Worm (Caenorhabditis elegans) whole organism, late embryonic: ENCODE data around the gene Y71H2AL.2.

Experiments
- F13H6.1 ChIP-seq: sonication (generic microtip); optimal IDR thresholded peaks from 2 replicates; lab custom pipeline; 2016; ENCODE audit warnings: missing genetic modification characterization, missing compliant biosample characterization
- K02D7.2 ChIP-seq: sonication (generic microtip); optimal IDR thresholded peaks from 2 replicates; lab custom pipeline; 2017; ENCODE audit warnings: mild to moderate bottlenecking, missing genetic modification characterization, missing compliant biosample characterization
- K09A11.1 ChIP-seq: sonication (generic microtip); optimal IDR thresholded peaks from 2 replicates; lab custom pipeline; 2017; ENCODE audit warnings: antibody characterized with exemption, mild to moderate bottlenecking, missing genetic modification characterization, missing compliant biosample characterization; ENCODE audit not compliant: insufficient read depth
- Y22D7AL.16 ChIP-seq: sonication (generic microtip); optimal IDR thresholded peaks from 2 replicates; lab custom pipeline; 2016; ENCODE audit warnings: missing genetic modification characterization, missing compliant biosample characterization
- ama-1 ChIP-seq: fragments of 150-350 bp; optimal IDR thresholded peaks from 2 replicates; lab custom pipeline; 2014
- ceh-2 ChIP-seq: sonication (generic microtip); optimal IDR thresholded peaks from 2 replicates; lab custom pipeline; 2016; ENCODE audit warnings: missing genotype, missing genetic modification characterization, missing compliant biosample characterization
- ceh-22 ChIP-seq: sonication (generic microtip); optimal IDR thresholded peaks from 2 replicates; lab custom pipeline; 2017; ENCODE audit warnings: missing biosample characterization, missing genetic modification characterization
- ceh-24 ChIP-seq: sonication (generic microtip); optimal IDR thresholded peaks from 2 replicates; lab custom pipeline; 2016; ENCODE audit warnings: mild to moderate bottlenecking, missing genetic modification characterization, missing compliant biosample characterization
- ceh-30 ChIP-seq: fragments of 150-350 bp; optimal IDR thresholded peaks from 2 replicates; lab custom pipeline; 2014; ENCODE audit warnings: missing biosample characterization, missing genetic modification characterization
- ceh-6 ChIP-seq: fragments of 200-800 bp; sonication (Bioruptor generic); optimal IDR thresholded peaks from 2 replicates; lab custom pipeline; 2018; ENCODE audit warnings: mild to moderate bottlenecking, missing genetic modification characterization, missing compliant biosample characterization
- dve-1 ChIP-seq: sonication (generic microtip); optimal IDR thresholded peaks from 2 replicates; lab custom pipeline; 2017; ENCODE audit warnings: antibody characterized with exemption, mild to moderate bottlenecking, missing genetic modification characterization, missing compliant biosample characterization
- elt-2 ChIP-seq: sonication (generic microtip); optimal IDR thresholded peaks from 2 replicates; lab custom pipeline; 2016; ENCODE audit warnings: missing genetic modification reagents, missing genetic modification characterization, missing compliant biosample characterization
- elt-4 ChIP-seq: sonication (generic microtip); optimal IDR thresholded peaks from 2 replicates; lab custom pipeline; 2016; ENCODE audit warnings: missing genetic modification characterization, missing compliant biosample characterization
- hlh-13 ChIP-seq: fragments of 200-800 bp; sonication (Bioruptor generic); optimal IDR thresholded peaks from 2 replicates; lab custom pipeline; 2018; ENCODE audit warnings: mild to moderate bottlenecking, missing genetic modification characterization, missing compliant biosample characterization
- hlh-15 ChIP-seq: sonication (generic microtip); optimal IDR thresholded peaks from 2 replicates; lab custom pipeline; 2016; ENCODE audit warnings: missing genetic modification characterization, missing compliant biosample characterization
- hlh-30 ChIP-seq: sonication (generic microtip); optimal IDR thresholded peaks from 2 replicates; lab custom pipeline; 2017; ENCODE audit warnings: antibody characterized with exemption, missing genetic modification characterization, missing compliant biosample characterization; ENCODE audit not compliant: insufficient read depth
- hlh-6 ChIP-seq: sonication (generic microtip); optimal IDR thresholded peaks from 2 replicates; lab custom pipeline; 2016; ENCODE audit warnings: missing genotype, missing genetic modification characterization, missing compliant biosample characterization
- hlh-8 ChIP-seq: sonication (generic microtip); optimal IDR thresholded peaks from 2 replicates; lab custom pipeline; 2016; ENCODE audit warnings: missing genotype, missing genetic modification characterization, missing compliant biosample characterization
- lin-11 ChIP-seq: fragments of 200-800 bp; sonication (Bioruptor generic); optimal IDR thresholded peaks from 2 replicates; lab custom pipeline; 2018; ENCODE audit warnings: mild to moderate bottlenecking, missing genetic modification characterization, missing compliant biosample characterization
- nfya-1 ChIP-seq: sonication (generic microtip); optimal IDR thresholded peaks from 2 replicates; lab custom pipeline; 2017; ENCODE audit warnings: missing genetic modification characterization, mild to moderate bottlenecking, missing compliant biosample characterization, antibody characterized with exemption, moderate library complexity
- nhr-232 ChIP-seq: sonication (generic microtip); optimal IDR thresholded peaks from 2 replicates; lab custom pipeline; 2016; ENCODE audit warnings: missing genetic modification characterization, missing compliant biosample characterization
- npax-4 ChIP-seq: sonication (generic microtip); optimal IDR thresholded peaks from 2 replicates; lab custom pipeline; 2016; ENCODE audit warnings: missing genetic modification characterization, missing compliant biosample characterization
- odd-2 ChIP-seq: sonication (generic microtip); optimal IDR thresholded peaks from 2 replicates; lab custom pipeline; 2017; ENCODE audit warnings: antibody characterized with exemption, mild to moderate bottlenecking, missing genetic modification characterization, missing compliant biosample characterization
- pag-3 ChIP-seq: sonication (generic microtip); optimal IDR thresholded peaks from 2 replicates; lab custom pipeline; 2016; ENCODE audit warnings: missing compliant biosample characterization, missing genetic modification characterization, borderline replicate concordance
- pat-9 ChIP-seq: fragments of 200-800 bp; sonication (Bioruptor generic); optimal IDR thresholded peaks from 2 replicates; lab custom pipeline; 2018; ENCODE audit warnings: mild to moderate bottlenecking, missing genetic modification characterization, moderate library complexity, missing compliant biosample characterization
- pha-2 ChIP-seq: sonication (generic microtip); optimal IDR thresholded peaks from 2 replicates; lab custom pipeline; 2017; ENCODE audit warnings: mild to moderate bottlenecking, missing genetic modification characterization, missing compliant biosample characterization
- pros-1 ChIP-seq: fragments of 150-350 bp; optimal IDR thresholded peaks from 2 replicates; lab custom pipeline; 2014; ENCODE audit warnings: missing biosample characterization, missing genetic modification reagents, missing genetic modification characterization
- rnt-1 ChIP-seq: sonication (generic microtip); optimal IDR thresholded peaks from 2 replicates; lab custom pipeline; 2016; ENCODE audit warnings: missing genetic modification characterization, missing compliant biosample characterization
- syd-9 ChIP-seq: sonication (generic microtip); optimal IDR thresholded peaks from 2 replicates; lab custom pipeline; 2016; ENCODE audit warnings: mild to moderate bottlenecking, missing genetic modification characterization, moderate library complexity, missing compliant biosample characterization
- ttx-3 ChIP-seq: sonication (generic microtip); optimal IDR thresholded peaks from 2 replicates; lab custom pipeline; 2016; ENCODE audit warnings: missing genetic modification reagents, missing genetic modification characterization, missing compliant biosample characterization
- unc-55 ChIP-seq: sonication (generic microtip); optimal IDR thresholded peaks from 2 replicates; lab custom pipeline; 2017; ENCODE audit warnings: missing biosample characterization, missing genetic modification reagents, missing genetic modification characterization
- ztf-16 ChIP-seq: sonication (generic microtip); optimal IDR thresholded peaks from 2 replicates; lab custom pipeline; 2017; ENCODE audit warnings: missing genetic modification characterization, missing compliant biosample characterization

Gene Y71H2AL.2

DNA sequence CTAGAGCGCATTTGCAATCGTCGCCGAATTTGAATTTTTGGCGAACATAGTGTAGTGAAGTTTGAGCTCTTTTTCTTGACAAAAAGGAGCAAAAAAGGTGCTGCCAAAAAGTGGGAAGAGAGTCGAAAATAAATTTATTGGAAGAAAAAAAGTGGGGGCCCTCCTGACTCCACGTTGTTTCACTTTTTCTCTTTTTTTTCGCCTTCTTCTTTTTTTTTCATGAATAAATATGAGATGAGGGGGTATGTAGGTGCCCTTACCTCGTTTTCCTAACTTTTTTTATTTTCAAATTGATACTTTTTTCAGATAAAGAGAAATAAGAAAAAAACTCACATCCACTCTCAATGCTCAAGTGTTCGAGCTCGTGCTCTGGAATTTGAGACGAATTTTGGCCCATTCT is at the start of gene Y71H2AL.2, which contains the start of the genes Y71H2AL.4 and pbo-1:
Gene Y71H2AL.2 (plus strand): TSS at position 301 of the 400 bp plus-strand sequence.
Gene Y71H2AL.4 (plus strand): TSS at position 345 of the 400 bp plus-strand sequence.
Gene pbo-1 (minus strand): TSS at position 400 of the 400 bp plus-strand sequence.
- TF ChIP-seq hlh-30: no peak
- TF ChIP-seq nhr-232 (tag; lab: Kevin White, UChicago): no peak
- no peak for TF ChIP-seq Y22D7AL.16
- TF ChIP-seq K02D7.2 (tag; lab: Kevin White, UChicago): no peak
- no peak for TF ChIP-seq hlh-15 (tag; lab: Kevin White, UChicago)
- no peak for TF ChIP-seq hlh-13
- TF ChIP-seq syd-9 (tag; lab: Kevin White, UChicago): no peak
- TF ChIP-seq elt-2 (tag; lab: Kevin White, UChicago): no peak
- TF ChIP-seq ttx-3 (tag; lab: Kevin White, UChicago): no peak
- no peak for TF ChIP-seq nfya-1
- TF ChIP-seq ceh-22: no peak
- no peak for TF ChIP-seq dve-1
- TF ChIP-seq pag-3 (tag; lab: Kevin White, UChicago): no peak

DNA sequence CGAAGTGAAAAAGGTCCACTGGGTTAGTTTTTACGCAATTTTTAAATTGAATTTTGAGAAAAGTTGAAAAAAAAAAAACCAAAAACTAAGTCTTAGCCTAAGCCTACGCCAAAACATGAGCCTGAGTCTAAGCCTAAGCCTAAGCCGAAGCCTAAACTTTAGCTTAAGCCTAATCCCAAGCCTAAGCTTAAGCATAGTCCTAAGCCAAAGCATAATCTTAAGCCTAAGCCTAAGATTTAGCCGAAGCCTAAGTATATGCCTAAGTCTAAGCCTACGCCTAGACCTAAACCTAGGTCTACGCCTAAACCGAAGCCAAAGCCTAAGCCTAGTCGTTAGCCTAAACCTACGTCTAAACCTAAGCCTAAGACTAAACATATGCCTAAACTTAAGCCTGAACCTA is 44.5 kb upstream of the Y71H2AL.2 start:
- TF ChIP-seq nhr-232 (tag; lab: Kevin White, UChicago): no peak
- TF ChIP-seq lin-11 (tag; lab: Kevin White, UChicago): no peak
- peak; percentile 75 for TF ChIP-seq dve-1
- no peak for TF ChIP-seq hlh-6 (tag; lab: Kevin White, UChicago)
- TF ChIP-seq rnt-1 (tag; lab: Kevin White, UChicago): no peak

DNA sequence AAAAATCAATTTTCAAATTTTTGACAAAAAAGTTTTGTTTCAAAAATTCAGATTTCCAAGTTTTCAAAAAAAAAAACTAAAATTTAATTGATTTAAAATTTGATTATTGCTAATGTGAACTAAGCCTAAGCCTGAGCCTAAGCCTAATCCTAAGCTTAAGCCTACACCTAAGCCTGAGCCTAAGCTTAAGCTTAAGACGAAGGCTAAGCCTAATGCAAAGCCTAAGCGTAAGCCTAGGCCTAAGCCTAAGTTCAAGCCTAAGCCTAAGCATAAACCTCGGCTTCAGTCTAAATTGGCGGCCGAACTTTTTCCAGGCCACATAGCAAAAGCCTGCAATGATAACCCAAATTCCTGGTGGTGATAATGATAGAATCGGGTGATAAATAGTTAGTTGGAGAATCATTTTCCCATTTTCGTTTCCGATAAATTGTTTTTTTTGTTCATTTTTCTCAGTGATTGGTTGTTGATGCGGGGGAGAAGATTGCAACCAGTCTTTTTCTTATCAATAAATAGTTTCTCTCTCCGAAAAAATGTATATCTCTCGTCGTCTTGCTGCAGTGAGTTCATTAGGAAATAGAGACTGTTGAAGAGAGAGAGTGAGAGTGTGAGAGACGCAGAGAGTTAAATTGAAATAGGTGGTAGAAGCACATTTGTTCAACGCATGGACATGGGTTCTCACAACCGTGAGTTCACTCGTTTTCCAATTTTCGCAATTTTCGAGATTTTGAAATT is 38.8 kb upstream of the Y71H2AL.2 start:
- peak; percentile 52 for TF ChIP-seq dve-1
- TF ChIP-seq ztf-16 (tag; lab: Kevin White, UChicago): no peak

DNA sequence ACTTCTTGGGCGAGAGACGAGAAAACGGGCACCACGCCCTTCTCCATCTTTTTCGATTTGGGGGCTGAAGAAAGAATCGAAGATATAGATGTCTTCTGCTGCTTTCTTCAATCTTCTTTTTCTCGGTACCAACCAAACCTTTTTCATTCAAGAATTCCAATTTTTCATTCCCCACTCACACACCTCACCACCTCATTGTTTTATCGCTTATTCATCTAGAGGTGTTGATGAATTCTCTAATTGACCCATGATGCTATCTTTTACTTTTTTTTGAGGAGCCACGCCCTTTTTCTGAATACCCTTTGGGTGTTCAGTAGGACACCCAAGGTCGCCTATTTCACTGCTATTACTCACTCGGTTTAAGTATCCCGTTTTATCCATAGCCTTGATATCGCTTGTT is 34.6 kb upstream of the Y71H2AL.2 start:
- TF ChIP-seq K09A11.1 (tag; lab: Kevin White, UChicago): no peak
- TF ChIP-seq elt-4 (tag; lab: Kevin White, UChicago): no peak
- TF ChIP-seq ceh-6: no peak
- TF ChIP-seq npax-4 (tag; lab: Kevin White, UChicago): no peak
- TF ChIP-seq hlh-8: no peak
- TF ChIP-seq unc-55: no peak
- TF ChIP-seq pha-2 (tag; lab: Kevin White, UChicago): no peak
- no peak for TF ChIP-seq rnt-1 (tag; lab: Kevin White, UChicago)
- no peak for TF ChIP-seq odd-2 (tag; lab: Kevin White, UChicago)
- no peak for TF ChIP-seq Y22D7AL.16
- TF ChIP-seq ceh-30 (tag; lab: Kevin White, UChicago): no peak
- no peak for TF ChIP-seq ceh-2
- no peak for TF ChIP-seq pat-9 (tag; lab: Kevin White, UChicago)
- no peak for TF ChIP-seq ama-1 (lab: Kevin White, UChicago)
- TF ChIP-seq pag-3 (tag; lab: Kevin White, UChicago): no peak
- no peak for TF ChIP-seq dve-1
- TF ChIP-seq pros-1 (tag; lab: Kevin White, UChicago): no peak
- no peak for TF ChIP-seq F13H6.1 (tag; lab: Kevin White, UChicago)
- no peak for TF ChIP-seq nhr-232 (tag; lab: Kevin White, UChicago)
- no peak for TF ChIP-seq ceh-24 (tag; lab: Kevin White, UChicago)
- TF ChIP-seq, all 69 proteins: peak for 0
